Fruit fly (Drosophila melanogaster): Measurements from ENCODE around the gene CG33688.

CG33688 gene

dm6 chr3L:16161131-16161530 lies 37.9 kb upstream of the CG33688 start:
- TF ChIP-seq CTCF (optimal IDR thresholded peaks at IDR 0.05) (no peak), CG8478 (optimal IDR thresholded peaks at IDR 0.05) (no peak)

dm6 chr3L:16161847-16162556 lies 37.0 kb upstream of the CG33688 start:
- TF ChIP-seq CG8478 (optimal IDR thresholded peaks at IDR 0.05) (no peak), CTCF (optimal IDR thresholded peaks at IDR 0.05) (no peak)

- TF ChIP-seq CTCF (optimal IDR thresholded peaks at IDR 0.05) (peak; percentile 30 to 41), CG8478 (optimal IDR thresholded peaks at IDR 0.05) (no peak)
These were observed 34.6 kb upstream of the CG33688 start, which contains the start of gene CG5151 for dm6 chr3L:16164150-16165039. Gene CG5151, minus strand, starts transcription at chr3L:16164701.

dm6 chr3L:16165356-16166168 lies 33.5 kb upstream of the CG33688 start:
- TF ChIP-seq CTCF (optimal IDR thresholded peaks at IDR 0.05) (no peak), CG8478 (optimal IDR thresholded peaks at IDR 0.05) (no peak)

- TF ChIP-seq CTCF (optimal IDR thresholded peaks at IDR 0.05) (no peak), CG8478 (optimal IDR thresholded peaks at IDR 0.05) (no peak)
These were observed 32.6 kb upstream of the CG33688 start for dm6 chr3L:16166217-16166997.

- no peak for TF ChIP-seq CTCF (optimal IDR thresholded peaks at IDR 0.05)
- TF ChIP-seq CG8478 (optimal IDR thresholded peaks at IDR 0.05): no peak
These were observed 32.0 kb upstream of the CG33688 start for dm6 chr3L:16166998-16167344.

dm6 chr3L:16167723-16168386 lies 31.2 kb upstream of the CG33688 start:
- TF ChIP-seq CTCF (optimal IDR thresholded peaks at IDR 0.05): no peak

- TF ChIP-seq CTCF (optimal IDR thresholded peaks at IDR 0.05) (no peak), CG8478 (optimal IDR thresholded peaks at IDR 0.05) (no peak)
These were observed 30.4 kb upstream of the CG33688 start for dm6 chr3L:16168503-16169189.

dm6 chr3L:16170006-16170405 lies 29.0 kb upstream of the CG33688 start, which contains the start of gene CG33796:
Gene CG33796, minus strand, starts transcription at chr3L:16170106.
- TF ChIP-seq CTCF (optimal IDR thresholded peaks at IDR 0.05) (no peak), CG8478 (optimal IDR thresholded peaks at IDR 0.05) (no peak)

dm6 chr3L:16171280-16171679 lies 27.7 kb upstream of the CG33688 start, which contains the start of gene CG33795:
Gene CG33795, minus strand, starts transcription at chr3L:16171380.
- no peak for TF ChIP-seq CG8478 (optimal IDR thresholded peaks at IDR 0.05)
- TF ChIP-seq CTCF (optimal IDR thresholded peaks at IDR 0.05): no peak

- TF ChIP-seq CTCF (optimal IDR thresholded peaks at IDR 0.05) (no peak), CG8478 (optimal IDR thresholded peaks at IDR 0.05) (no peak)
These were observed 26.6 kb upstream of the CG33688 start for dm6 chr3L:16172381-16172780.

- TF ChIP-seq CTCF (optimal IDR thresholded peaks at IDR 0.05) (no peak), CG8478 (optimal IDR thresholded peaks at IDR 0.05) (no peak)
These were observed 26.2 kb upstream of the CG33688 start for dm6 chr3L:16172809-16173276.

Data from S2 (cell line).